Fruit fly (Drosophila melanogaster): ENCODE results near the gene IP3K2.

The IP3K2 gene

dm6 chrX:13307189-13307588 is 3.8 kb downstream of the IP3K2 start:
- TF ChIP-seq Ets98B (GFP tag; IDR thresholded peaks at IDR 0.05) (no peak), gl (tag; optimal IDR thresholded peaks at IDR 0.05) (no peak), CG14655 (GFP tag; optimal IDR thresholded peaks at IDR 0.05) (peak; percentile 38), D1 (tag; optimal IDR thresholded peaks at IDR 0.05) (no peak), CG10348 (GFP tag; IDR thresholded peaks at IDR 0.05) (no peak), CG34367 (tag; optimal IDR thresholded peaks at IDR 0.05) (no peak), Pif1A (GFP tag; optimal IDR thresholded peaks at IDR 0.05) (peak; percentile 1), CG32121 (GFP tag; IDR thresholded peaks at IDR 0.05) (0 out of 2 replicates have a peak, but pooled peaks have one; percentile 17), CG17806 (tag; optimal IDR thresholded peaks at IDR 0.05) (no peak), rn (GFP tag; IDR thresholded peaks at IDR 0.05) (no peak), CG15710 (tag; optimal IDR thresholded peaks at IDR 0.05) (peak; percentile 30), CG8159 (tag; optimal IDR thresholded peaks at IDR 0.05) (peak; percentile 41), fd96Ca (GFP tag; IDR thresholded peaks at IDR 0.05) (no peak), CG4496 (GFP tag; IDR thresholded peaks at IDR 0.05) (no peak), CG9948 (tag; optimal IDR thresholded peaks at IDR 0.05) (no peak), EcR (GFP tag; optimal IDR thresholded peaks at IDR 0.05) (no peak), CG8301 (tag; optimal IDR thresholded peaks at IDR 0.05) (no peak), CG13204 (GFP tag; optimal IDR thresholded peaks at IDR 0.05) (no peak), Pif1B (GFP tag; optimal IDR thresholded peaks at IDR 0.05) (no peak), CG12605 (GFP tag; IDR thresholded peaks at IDR 0.05) (no peak), Snoo (tag; optimal IDR thresholded peaks at IDR 0.05) (peak; percentile 21)

dm6 chrX:13310764-13311163 is 7.3 kb downstream of the IP3K2 start:
- TF ChIP-seq CG15710 (tag; optimal IDR thresholded peaks at IDR 0.05) (no peak), Pif1A (GFP tag; optimal IDR thresholded peaks at IDR 0.05) (no peak), Ets98B (GFP tag; IDR thresholded peaks at IDR 0.05) (no peak), gl (tag; optimal IDR thresholded peaks at IDR 0.05) (no peak), CG8301 (tag; optimal IDR thresholded peaks at IDR 0.05) (no peak), Snoo (tag; optimal IDR thresholded peaks at IDR 0.05) (no peak), CG17806 (tag; optimal IDR thresholded peaks at IDR 0.05) (no peak), EcR (GFP tag; optimal IDR thresholded peaks at IDR 0.05) (no peak), CG4496 (GFP tag; IDR thresholded peaks at IDR 0.05) (no peak), CG8159 (tag; optimal IDR thresholded peaks at IDR 0.05) (no peak), CG32121 (GFP tag; IDR thresholded peaks at IDR 0.05) (no peak), rn (GFP tag; IDR thresholded peaks at IDR 0.05) (no peak), CG9948 (tag; optimal IDR thresholded peaks at IDR 0.05) (no peak), CG12605 (GFP tag; IDR thresholded peaks at IDR 0.05) (no peak), CG34367 (tag; optimal IDR thresholded peaks at IDR 0.05) (no peak), CG10348 (GFP tag; IDR thresholded peaks at IDR 0.05) (no peak), CG13204 (GFP tag; optimal IDR thresholded peaks at IDR 0.05) (no peak), Pif1B (GFP tag; optimal IDR thresholded peaks at IDR 0.05) (no peak), fd96Ca (GFP tag; IDR thresholded peaks at IDR 0.05) (no peak)

dm6 chrX:13312200-13312599 is 8.8 kb downstream of the IP3K2 start:
- TF ChIP-seq CG32121 (GFP tag; IDR thresholded peaks at IDR 0.05) (peak; percentile 40; the same call in 1 of the 2 replicates), D1 (tag; optimal IDR thresholded peaks at IDR 0.05) (no peak), Pif1A (GFP tag; optimal IDR thresholded peaks at IDR 0.05) (peak; percentile 56), CG15710 (tag; optimal IDR thresholded peaks at IDR 0.05) (peak; percentile 72), Snoo (tag; optimal IDR thresholded peaks at IDR 0.05) (peak; percentile 65), CG8301 (tag; optimal IDR thresholded peaks at IDR 0.05) (peak; percentile 73), rn (GFP tag; IDR thresholded peaks at IDR 0.05) (no peak), fd96Ca (GFP tag; IDR thresholded peaks at IDR 0.05) (peak; percentile 31; the same call in 1 of the 3 replicates), CG17806 (tag; optimal IDR thresholded peaks at IDR 0.05) (peak; percentile 71), CG14655 (GFP tag; optimal IDR thresholded peaks at IDR 0.05) (peak; percentile 78), CG12605 (GFP tag; IDR thresholded peaks at IDR 0.05) (no peak), EcR (GFP tag; optimal IDR thresholded peaks at IDR 0.05) (peak; percentile 17), CG9948 (tag; optimal IDR thresholded peaks at IDR 0.05) (peak; percentile 77), gl (tag; optimal IDR thresholded peaks at IDR 0.05) (peak; percentile 11), CG13204 (GFP tag; optimal IDR thresholded peaks at IDR 0.05) (peak; percentile 33), CG8159 (tag; optimal IDR thresholded peaks at IDR 0.05) (peak; percentile 74), Ets98B (GFP tag; IDR thresholded peaks at IDR 0.05) (peak; percentile 54), CG4496 (GFP tag; IDR thresholded peaks at IDR 0.05) (peak; percentile 42; the same call in 1 of the 3 replicates), CG10348 (GFP tag; IDR thresholded peaks at IDR 0.05) (no peak), Pif1B (GFP tag; optimal IDR thresholded peaks at IDR 0.05) (peak; percentile 44), CG34367 (tag; optimal IDR thresholded peaks at IDR 0.05) (peak; percentile 64)

dm6 chrX:13313133-13313532 is 9.7 kb downstream of the IP3K2 start:
- TF ChIP-seq CG4496 (GFP tag; IDR thresholded peaks at IDR 0.05) (0 out of 3 replicates have a peak, but pooled peaks have one; percentile 16), rn (GFP tag; IDR thresholded peaks at IDR 0.05) (no peak), CG17806 (tag; optimal IDR thresholded peaks at IDR 0.05) (no peak)

- TF ChIP-seq Pif1A (GFP tag; optimal IDR thresholded peaks at IDR 0.05) (no peak), CG8301 (tag; optimal IDR thresholded peaks at IDR 0.05) (peak; percentile 21), Ets98B (GFP tag; IDR thresholded peaks at IDR 0.05) (no peak), fd96Ca (GFP tag; IDR thresholded peaks at IDR 0.05) (no peak), rn (GFP tag; IDR thresholded peaks at IDR 0.05) (no peak), Pif1B (GFP tag; optimal IDR thresholded peaks at IDR 0.05) (no peak), CG13204 (GFP tag; optimal IDR thresholded peaks at IDR 0.05) (no peak), CG4496 (GFP tag; IDR thresholded peaks at IDR 0.05) (no peak), CG10348 (GFP tag; IDR thresholded peaks at IDR 0.05) (no peak), CG9948 (tag; optimal IDR thresholded peaks at IDR 0.05) (peak; percentile 51), CG14655 (GFP tag; optimal IDR thresholded peaks at IDR 0.05) (peak; percentile 54), CG34367 (tag; optimal IDR thresholded peaks at IDR 0.05) (peak; percentile 22), EcR (GFP tag; optimal IDR thresholded peaks at IDR 0.05) (no peak), CG8159 (tag; optimal IDR thresholded peaks at IDR 0.05) (peak; percentile 58), D1 (tag; optimal IDR thresholded peaks at IDR 0.05) (no peak), CG12605 (GFP tag; IDR thresholded peaks at IDR 0.05) (no peak), CG15710 (tag; optimal IDR thresholded peaks at IDR 0.05) (peak; percentile 36), CG32121 (GFP tag; IDR thresholded peaks at IDR 0.05) (no peak), CG17806 (tag; optimal IDR thresholded peaks at IDR 0.05) (peak; percentile 48), gl (tag; optimal IDR thresholded peaks at IDR 0.05) (no peak), Snoo (tag; optimal IDR thresholded peaks at IDR 0.05) (no peak)
Measured at dm6 chrX:13314323-13314722, 10.9 kb downstream of the IP3K2 start.
